Worm (Caenorhabditis elegans) whole organism, mixed stage, embryonic: ENCODE data around the gene gfrp-1.

Experiments used
- M03D4.4 ChIP-seq: sonication (generic microtip); optimal IDR thresholded peaks from 2 replicates; lab custom pipeline; 2017; ENCODE audit warnings: mild to moderate bottlenecking, missing genetic modification characterization, missing compliant biosample characterization
- bed-3 ChIP-seq: fragments of 200-800 bp; sonication (Bioruptor generic); optimal IDR thresholded peaks from 3 replicates; lab custom pipeline; 2018; ENCODE audit warnings: mild to moderate bottlenecking, missing genetic modification characterization, moderate library complexity, missing compliant biosample characterization
- ceh-39 ChIP-seq: fragments of 150-350 bp; optimal IDR thresholded peaks from 2 replicates; lab custom pipeline; 2014; ENCODE audit warnings: missing biosample characterization, missing genetic modification characterization
- ceh-83 ChIP-seq: fragments of 200-800 bp; sonication (Bioruptor generic); optimal IDR thresholded peaks from 2 replicates; lab custom pipeline; 2018; ENCODE audit warnings: mild to moderate bottlenecking, missing genetic modification characterization, missing compliant biosample characterization
- cnd-1 ChIP-seq: fragments of 200-800 bp; sonication (Bioruptor generic); optimal IDR thresholded peaks from 2 replicates; lab custom pipeline; 2018; ENCODE audit warnings: mild to moderate bottlenecking, missing genetic modification characterization, missing compliant biosample characterization
- elt-1 ChIP-seq: sonication (generic microtip); optimal IDR thresholded peaks from 2 replicates; lab custom pipeline; 2017; ENCODE audit warnings: missing genetic modification characterization, mild to moderate bottlenecking, missing compliant biosample characterization, antibody characterized with exemption, moderate library complexity, borderline replicate concordance; ENCODE audit not compliant: insufficient read depth
- elt-3 ChIP-seq: fragments of 150-350 bp; optimal IDR thresholded peaks from 2 replicates; lab custom pipeline; 2014; ENCODE audit warnings: missing biosample characterization, missing genetic modification characterization
- ham-2 ChIP-seq: fragments of 200-800 bp; sonication (Bioruptor generic); optimal IDR thresholded peaks from 2 replicates; lab custom pipeline; 2018; ENCODE audit warnings: mild to moderate bottlenecking, missing genetic modification characterization, missing compliant biosample characterization
- hlh-1 ChIP-seq: fragments of 150-350 bp; optimal IDR thresholded peaks from 2 replicates; lab custom pipeline; 2014; ENCODE audit warnings: missing biosample characterization, missing genetic modification reagents, missing genetic modification characterization
- lin-32 ChIP-seq: fragments of 200-800 bp; sonication (Bioruptor generic); optimal IDR thresholded peaks from 2 replicates; lab custom pipeline; 2018; ENCODE audit warnings: mild to moderate bottlenecking, missing genetic modification characterization, missing compliant biosample characterization
- mls-2 ChIP-seq: sonication (generic microtip); optimal IDR thresholded peaks from 2 replicates; lab custom pipeline; 2016; ENCODE audit warnings: mild to moderate bottlenecking, missing genetic modification characterization, moderate library complexity, missing compliant biosample characterization
- nhr-12 ChIP-seq: fragments of 150-350 bp; optimal IDR thresholded peaks from 2 replicates; lab custom pipeline; 2014; ENCODE audit warnings: missing biosample characterization, missing genetic modification characterization
- nhr-237 ChIP-seq: fragments of 150-350 bp; optimal IDR thresholded peaks from 2 replicates; lab custom pipeline; 2014; ENCODE audit warnings: missing biosample characterization, missing genetic modification characterization
- nhr-28 ChIP-seq: fragments of 150-350 bp; optimal IDR thresholded peaks from 2 replicates; lab custom pipeline; 2014; ENCODE audit warnings: missing biosample characterization, missing genetic modification characterization
- nhr-76 ChIP-seq: sonication (generic microtip); optimal IDR thresholded peaks from 2 replicates; lab custom pipeline; 2017; ENCODE audit warnings: missing biosample characterization, missing genetic modification characterization
- snpc-4 ChIP-seq: fragments of 150-350 bp; optimal IDR thresholded peaks from 2 replicates; lab custom pipeline; 2014; ENCODE audit warnings: missing biosample characterization, missing genetic modification characterization
- sptf-1 ChIP-seq: sonication (generic microtip); optimal IDR thresholded peaks from 2 replicates; lab custom pipeline; 2017; ENCODE audit warnings: mild to moderate bottlenecking, missing genetic modification characterization, moderate library complexity, missing compliant biosample characterization
- tbx-8 ChIP-seq: fragments of 200-800 bp; sonication (Bioruptor generic); optimal IDR thresholded peaks from 2 replicates; lab custom pipeline; 2018; ENCODE audit warnings: mild to moderate bottlenecking, missing genetic modification characterization, moderate library complexity, missing compliant biosample characterization
- unc-39 ChIP-seq: fragments of 150-350 bp; optimal IDR thresholded peaks from 2 replicates; lab custom pipeline; 2014; ENCODE audit warnings: missing biosample characterization, missing genetic modification characterization
- zip-8 ChIP-seq: fragments of 150-350 bp; optimal IDR thresholded peaks from 2 replicates; lab custom pipeline; 2014; ENCODE audit warnings: missing biosample characterization, missing genetic modification characterization
- ztf-11 ChIP-seq: fragments of 150-350 bp; optimal IDR thresholded peaks from 2 replicates; lab custom pipeline; 2014; ENCODE audit warnings: missing biosample characterization, missing genetic modification characterization

The gfrp-1 gene

ce11 chrIV:244278-244677 is 40.9 kb downstream of the gfrp-1 start:
- TF ChIP-seq sptf-1 (tag; lab: Kevin White, UChicago) (no peak), zip-8 (peak; percentile 86)

DNA sequence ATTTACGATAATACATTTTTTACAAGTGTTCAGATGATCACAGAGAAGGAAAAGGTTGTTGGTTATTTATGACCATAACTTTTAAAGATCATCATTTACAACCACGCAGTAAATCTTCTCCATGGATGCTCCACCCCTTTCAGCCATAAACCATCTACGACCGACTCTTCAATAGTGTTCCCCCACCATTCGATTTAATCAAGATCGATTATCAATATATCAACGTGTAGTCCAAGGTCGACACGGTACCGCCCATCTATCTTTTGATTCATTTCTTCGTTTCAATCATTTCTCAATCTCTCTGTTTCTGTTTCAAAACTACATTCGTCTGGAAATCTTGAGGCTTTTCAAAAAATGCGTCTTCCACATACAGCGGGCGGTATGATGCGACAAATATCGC is 41.4 kb downstream of the gfrp-1 start, which contains the start of gene aass-1:
Gene aass-1 (plus strand): TSS at position 301 of the 400 bp plus-strand sequence.
- TF ChIP-seq M03D4.4 (tag; lab: Kevin White, UChicago) (no peak), snpc-4 (tag; lab: Kevin White, UChicago) (no peak), elt-1 (no peak), tbx-8 (GFP tag; lab: Kevin White, UChicago) (no peak), nhr-28 (tag; lab: Kevin White, UChicago) (no peak), cnd-1 (tag; lab: Kevin White, UChicago) (no peak), bed-3 (no peak), sptf-1 (tag; lab: Kevin White, UChicago) (no peak), hlh-1 (no peak), zip-8 (no peak), ztf-11 (no peak), ceh-83 (GFP tag; lab: Kevin White, UChicago) (no peak), ceh-39 (tag; lab: Kevin White, UChicago) (no peak), nhr-12 (tag; lab: Kevin White, UChicago) (no peak), mls-2 (tag; lab: Kevin White, UChicago) (no peak), lin-32 (GFP tag; lab: Kevin White, UChicago) (no peak), nhr-237 (tag; lab: Kevin White, UChicago) (no peak), unc-39 (tag; lab: Kevin White, UChicago) (no peak), nhr-76 (no peak)

- no peak for TF ChIP-seq ceh-39 (tag; lab: Kevin White, UChicago)
- peak; percentile 7 for TF ChIP-seq elt-3 (tag; lab: Kevin White, UChicago)
These were observed 44.1 kb downstream of the gfrp-1 start for ce11 chrIV:247494-247893.

- TF ChIP-seq nhr-28 (tag; lab: Kevin White, UChicago) (no peak), nhr-12 (tag; lab: Kevin White, UChicago) (no peak), ham-2 (GFP tag; lab: Kevin White, UChicago) (no peak), snpc-4 (tag; lab: Kevin White, UChicago) (no peak)
These were observed 49.1 kb downstream of the gfrp-1 start, which contains the start of gene grl-19 for ce11 chrIV:252454-252853. Gene grl-19, minus strand, starts transcription at chrIV:252554.
